Worm (Caenorhabditis elegans) whole organism, L1 larva: ENCODE measurements around the gene ribo-1.

ENCODE experiments used
- C04F5.9 ChIP-seq: sonication (generic microtip); optimal IDR thresholded peaks from 2 replicates; lab custom pipeline; 2016; ENCODE audit warnings: missing genetic modification characterization, missing compliant biosample characterization
- C34B4.2 ChIP-seq: sonication (generic microtip); optimal IDR thresholded peaks from 2 replicates; lab custom pipeline; 2017; ENCODE audit warnings: mild to moderate bottlenecking, missing genetic modification characterization, missing compliant biosample characterization
- F16B12.6 ChIP-seq: fragments of 150-350 bp; optimal IDR thresholded peaks from 2 replicates; lab custom pipeline; 2014; ENCODE audit warnings: missing biosample characterization, missing genetic modification characterization
- aha-1 ChIP-seq: fragments of 150-350 bp; optimal IDR thresholded peaks from 2 replicates; lab custom pipeline; 2014; ENCODE audit warnings: missing biosample characterization, missing genetic modification characterization
- alr-1 ChIP-seq: fragments of 200-800 bp; sonication (Bioruptor generic); optimal IDR thresholded peaks from 2 replicates; lab custom pipeline; 2018; ENCODE audit warnings: borderline replicate concordance, mild to moderate bottlenecking, missing genetic modification characterization, missing compliant biosample characterization
- aly-2 ChIP-seq: fragments of 150-350 bp; optimal IDR thresholded peaks from 2 replicates; lab custom pipeline; 2014; ENCODE audit warnings: missing biosample characterization, missing genetic modification characterization
- blmp-1 ChIP-seq: fragments of 150-350 bp; optimal IDR thresholded peaks from 2 replicates; lab custom pipeline; 2014; ENCODE audit warnings: missing biosample characterization, missing genetic modification characterization
- ceh-63 ChIP-seq: fragments of 200-800 bp; sonication (Bioruptor generic); optimal IDR thresholded peaks from 2 replicates; lab custom pipeline; 2018; ENCODE audit warnings: mild to moderate bottlenecking, missing genetic modification characterization, missing compliant biosample characterization
- ceh-8 ChIP-seq: fragments of 200-800 bp; sonication (Bioruptor generic); optimal IDR thresholded peaks from 2 replicates; lab custom pipeline; 2018; ENCODE audit warnings: mild to moderate bottlenecking, missing genetic modification characterization, moderate library complexity, missing compliant biosample characterization
- ces-1 ChIP-seq: fragments of 150-350 bp; optimal IDR thresholded peaks from 2 replicates; lab custom pipeline; 2014; ENCODE audit warnings: missing biosample characterization, missing genetic modification reagents, missing genetic modification characterization
- dsc-1 ChIP-seq: sonication (generic microtip); optimal IDR thresholded peaks from 2 replicates; lab custom pipeline; 2016; ENCODE audit warnings: mild to moderate bottlenecking, missing genetic modification characterization, missing compliant biosample characterization
- efl-1 ChIP-seq, 4 experiments: fragments of 150-350 bp; optimal IDR thresholded peaks in 3 of 4; peaks in 1 of 4; 1 replicate in 1 of 4; 2 replicates in 3 of 4; lab custom pipeline; 2014; ENCODE audit warnings: missing biosample characterization in 2 of 4, missing genetic modification characterization in 2 of 4, missing genetic modification reagents in 2 of 4
- egl-13 ChIP-seq: sonication (generic microtip); optimal IDR thresholded peaks from 2 replicates; lab custom pipeline; 2016; ENCODE audit warnings: missing genotype, missing genetic modification reagents, missing genetic modification characterization, missing compliant biosample characterization
- elt-2 ChIP-seq: sonication (generic microtip); optimal IDR thresholded peaks from 2 replicates; lab custom pipeline; 2016; ENCODE audit warnings: missing genetic modification characterization, mild to moderate bottlenecking, inconsistent platforms, missing compliant biosample characterization, missing genetic modification reagents
- elt-3 ChIP-seq, 6 experiments: fragments of 150-350 bp in 1 of 6; sonication (generic microtip); optimal IDR thresholded peaks; 2 replicates each; lab custom pipeline; 2017 to 2018; ENCODE audit warnings: missing biosample characterization in 6 of 6, missing genetic modification characterization in 6 of 6, inconsistent platforms in 1 of 6
- ets-5 ChIP-seq: fragments of 200-800 bp; sonication (Bioruptor generic); IDR thresholded peaks from 2 replicates; pipeline ENCODE4 v1.3.6; 2022; ENCODE audit warnings: missing genetic modification characterization, missing compliant biosample characterization
- fkh-10 ChIP-seq: sonication (generic microtip); optimal IDR thresholded peaks from 2 replicates; lab custom pipeline; 2017; ENCODE audit warnings: missing biosample characterization, missing genetic modification reagents, missing genetic modification characterization
- fkh-8 ChIP-seq: sonication (generic microtip); optimal IDR thresholded peaks from 2 replicates; lab custom pipeline; 2016; ENCODE audit warnings: mild to moderate bottlenecking, missing genetic modification characterization, missing compliant biosample characterization
- hlh-4 ChIP-seq: sonication (generic microtip); optimal IDR thresholded peaks from 2 replicates; lab custom pipeline; 2016; ENCODE audit warnings: mild to moderate bottlenecking, missing genetic modification characterization, missing compliant biosample characterization
- irx-1 ChIP-seq: sonication (generic microtip); optimal IDR thresholded peaks from 2 replicates; lab custom pipeline; 2016; ENCODE audit warnings: missing genetic modification characterization, missing compliant biosample characterization
- isw-1 ChIP-seq: fragments of 200-800 bp; sonication (Bioruptor generic); IDR thresholded peaks from 2 replicates; pipeline ENCODE4 v1.3.6; 2022; ENCODE audit warnings: missing genetic modification characterization, missing compliant biosample characterization
- jun-1 ChIP-seq: fragments of 150-350 bp; optimal IDR thresholded peaks from 2 replicates; lab custom pipeline; 2014; ENCODE audit warnings: missing biosample characterization, missing genetic modification reagents, missing genetic modification characterization
- lin-13 ChIP-seq: fragments of 150-350 bp; optimal IDR thresholded peaks from 2 replicates; lab custom pipeline; 2014; ENCODE audit warnings: missing biosample characterization, missing genetic modification reagents, missing genetic modification characterization
- lin-14 ChIP-seq: fragments of 200-800 bp; sonication (Bioruptor generic); optimal IDR thresholded peaks from 2 replicates; lab custom pipeline; 2018; ENCODE audit warnings: mild to moderate bottlenecking, missing genetic modification characterization, moderate library complexity, missing compliant biosample characterization
- lir-3 ChIP-seq: sonication (generic microtip); optimal IDR thresholded peaks from 2 replicates; lab custom pipeline; 2016; ENCODE audit warnings: mild to moderate bottlenecking, missing genetic modification characterization, moderate library complexity, missing compliant biosample characterization; ENCODE audit not compliant: poor library complexity
- mab-9 ChIP-seq: fragments of 200-800 bp; sonication (Bioruptor generic); IDR thresholded peaks from 2 replicates; pipeline ENCODE4 v1.3.6; 2022; ENCODE audit warnings: missing genetic modification reagents, missing genetic modification characterization, missing compliant biosample characterization
- mdl-1 ChIP-seq, 2 experiments: fragments of 150-350 bp; optimal IDR thresholded peaks; 2 replicates each; lab custom pipeline; 2014 to 2017; ENCODE audit warnings: missing biosample characterization in 2 of 2, missing genetic modification characterization in 2 of 2, inconsistent platforms in 1 of 2
- mef-2 ChIP-seq: fragments of 150-350 bp; optimal IDR thresholded peaks from 2 replicates; lab custom pipeline; 2014; ENCODE audit warnings: missing biosample characterization, missing genetic modification characterization
- nhr-11 ChIP-seq: fragments of 150-350 bp; optimal IDR thresholded peaks from 2 replicates; lab custom pipeline; 2014; ENCODE audit warnings: missing biosample characterization, missing genetic modification characterization
- nhr-12 ChIP-seq: sonication (generic microtip); optimal IDR thresholded peaks from 2 replicates; lab custom pipeline; 2017; ENCODE audit warnings: missing biosample characterization, missing genetic modification characterization
- nhr-19 ChIP-seq: fragments of 200-800 bp; sonication (Bioruptor generic); conservative IDR thresholded peaks from 2 replicates; pipeline ENCODE4 v1.3.6; 2022; ENCODE audit warnings: missing genetic modification characterization, missing compliant biosample characterization
- nhr-20 ChIP-seq: sonication (generic microtip); optimal IDR thresholded peaks from 2 replicates; lab custom pipeline; 2016; ENCODE audit warnings: mild to moderate bottlenecking, missing genetic modification characterization, missing compliant biosample characterization
- nhr-76 ChIP-seq: sonication (generic microtip); optimal IDR thresholded peaks from 2 replicates; lab custom pipeline; 2017; ENCODE audit warnings: missing biosample characterization, missing genetic modification characterization
- nhr-77 ChIP-seq: fragments of 150-350 bp; optimal IDR thresholded peaks from 2 replicates; lab custom pipeline; 2014; ENCODE audit warnings: missing biosample characterization, missing genetic modification characterization
- nhr-84 ChIP-seq: sonication (generic microtip); optimal IDR thresholded peaks from 2 replicates; lab custom pipeline; 2017; ENCODE audit warnings: missing biosample characterization, missing genetic modification characterization
- nhr-90 ChIP-seq: sonication (generic microtip); optimal IDR thresholded peaks from 2 replicates; lab custom pipeline; 2016; ENCODE audit warnings: mild to moderate bottlenecking, missing genetic modification characterization, missing compliant biosample characterization; ENCODE audit not compliant: poor library complexity
- pag-3 ChIP-seq: sonication (generic microtip); optimal IDR thresholded peaks from 2 replicates; lab custom pipeline; 2017; ENCODE audit warnings: missing genetic modification characterization, mild to moderate bottlenecking, missing compliant biosample characterization, antibody characterized with exemption, borderline replicate concordance; ENCODE audit not compliant: insufficient read depth
- pax-3 ChIP-seq: fragments of 200-800 bp; sonication (Bioruptor generic); optimal IDR thresholded peaks from 2 replicates; lab custom pipeline; 2018; ENCODE audit warnings: mild to moderate bottlenecking, missing genetic modification characterization, moderate library complexity, missing compliant biosample characterization
- pqm-1 ChIP-seq: sonication (generic microtip); optimal IDR thresholded peaks from 3 replicates; lab custom pipeline; 2017; ENCODE audit warnings: missing biosample characterization, missing genetic modification characterization
- rnt-1 ChIP-seq: sonication (generic microtip); optimal IDR thresholded peaks from 2 replicates; lab custom pipeline; 2016; ENCODE audit warnings: mild to moderate bottlenecking, missing genetic modification characterization, moderate library complexity, missing compliant biosample characterization
- skn-1 ChIP-seq: fragments of 150-350 bp; optimal IDR thresholded peaks from 2 replicates; lab custom pipeline; 2014; ENCODE audit warnings: missing biosample characterization, missing genetic modification characterization
- snpc-4 ChIP-seq: fragments of 150-350 bp; optimal IDR thresholded peaks from 2 replicates; lab custom pipeline; 2014; ENCODE audit warnings: missing biosample characterization, missing genetic modification characterization
- snu-23 ChIP-seq: sonication (generic microtip); optimal IDR thresholded peaks from 2 replicates; lab custom pipeline; 2016; ENCODE audit warnings: missing genetic modification characterization, missing compliant biosample characterization
- sptf-1 ChIP-seq: fragments of 150-350 bp; optimal IDR thresholded peaks from 2 replicates; lab custom pipeline; 2014; ENCODE audit warnings: missing biosample characterization, missing genetic modification characterization
- sup-37 ChIP-seq: fragments of 200-800 bp; sonication (Bioruptor generic); optimal IDR thresholded peaks from 2 replicates; lab custom pipeline; 2018; ENCODE audit warnings: mild to moderate bottlenecking, missing genetic modification characterization, missing compliant biosample characterization
- swsn-7 ChIP-seq: sonication (generic microtip); optimal IDR thresholded peaks from 2 replicates; lab custom pipeline; 2016; ENCODE audit warnings: missing genetic modification characterization, missing compliant biosample characterization
- tbx-2 ChIP-seq: sonication (generic microtip); optimal IDR thresholded peaks from 2 replicates; lab custom pipeline; 2016; ENCODE audit warnings: missing genetic modification characterization, missing compliant biosample characterization
- tlp-1 ChIP-seq: fragments of 150-350 bp; optimal IDR thresholded peaks from 2 replicates; lab custom pipeline; 2014; ENCODE audit warnings: missing biosample characterization, missing genetic modification characterization
- unc-130 ChIP-seq: fragments of 150-350 bp; optimal IDR thresholded peaks from 2 replicates; lab custom pipeline; 2017; ENCODE audit warnings: missing biosample characterization, missing genetic modification characterization, inconsistent platforms
- unc-86 ChIP-seq: sonication (generic microtip); optimal IDR thresholded peaks from 2 replicates; lab custom pipeline; 2016; ENCODE audit warnings: missing genetic modification characterization, missing compliant biosample characterization
- unc-98 ChIP-seq: fragments of 200-800 bp; sonication (Bioruptor generic); IDR thresholded peaks from 2 replicates; pipeline ENCODE4 v1.3.6; 2022; ENCODE audit warnings: missing genetic modification characterization, missing compliant biosample characterization
- xbp-1 ChIP-seq: sonication (generic microtip); optimal IDR thresholded peaks from 2 replicates; lab custom pipeline; 2016; ENCODE audit warnings: missing genetic modification characterization, missing compliant biosample characterization
- ztf-4 ChIP-seq: fragments of 150-350 bp; optimal IDR thresholded peaks from 2 replicates; lab custom pipeline; 2014; ENCODE audit warnings: missing biosample characterization, missing genetic modification characterization

ribo-1 gene

DNA sequence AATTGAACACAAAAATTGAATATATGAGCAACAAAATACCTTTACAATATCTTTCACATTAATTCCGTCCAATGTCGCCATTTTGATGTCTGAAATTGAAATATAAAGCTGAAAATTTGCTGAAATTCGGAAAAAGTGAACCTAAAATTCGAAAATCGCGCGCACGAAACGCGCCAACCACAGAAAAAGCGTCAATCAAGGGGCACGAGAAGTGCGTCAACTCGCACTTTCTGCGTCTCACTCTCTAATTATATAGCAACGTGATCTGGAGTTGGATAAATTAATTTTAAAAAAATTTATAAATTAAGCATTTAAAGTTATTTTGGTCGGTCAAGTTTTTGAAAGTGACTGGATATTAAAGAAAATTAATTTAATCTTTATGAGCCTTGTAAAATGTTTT, 8.8 kb downstream of the ribo-1 start, which contains the start of gene ruvb-2:
Gene ruvb-2 (minus strand): TSS at position 89 of the 400 bp plus-strand sequence.
- TF ChIP-seq egl-13 (tag; lab: Kevin White, UChicago) (peak; percentile 80), dsc-1 (tag; lab: Kevin White, UChicago) (peak; percentile 92), C04F5.9 (peak; percentile 55), snu-23 (GFP tag; lab: Kevin White, UChicago) (peak; percentile 93), sup-37 (GFP tag; lab: Kevin White, UChicago) (peak; percentile 1), fkh-8 (peak; percentile 88), unc-98 (GFP tag; lab: Robert Waterston, UW) (no peak), nhr-90 (peak; percentile 89), ceh-63 (GFP tag; lab: Kevin White, UChicago) (no peak), mdl-1 (tag; optimal IDR thresholded peaks at IDR 0.05; lab: Kevin White, UChicago) (peak in 1 of 2 experiments; percentile 90), F16B12.6 (peak; percentile 69), elt-3 (tag; optimal IDR thresholded peaks at IDR 0.05; lab: Kevin White, UChicago) (peak in 1 of 6 experiments; percentile 85), nhr-19 (GFP tag; lab: Robert Waterston, UW) (peak; percentile 89), nhr-84 (tag; lab: Kevin White, UChicago) (no peak), isw-1 (GFP tag; lab: Robert Waterston, UW) (peak; percentile 85), hlh-4 (tag; lab: Kevin White, UChicago) (no peak), blmp-1 (tag; lab: Kevin White, UChicago) (peak; percentile 90), irx-1 (tag; lab: Kevin White, UChicago) (peak; percentile 84), efl-1 (optimal IDR thresholded peaks at IDR 0.05; lab: Kevin White, UChicago) (peak; percentile 88 to 91), efl-1 (GFP tag; optimal IDR thresholded peaks at IDR 0.05 in 1 of 2; lab: Kevin White, UChicago) (peak; percentile 92 to 99), lin-13 (GFP tag; lab: Kevin White, UChicago) (peak; percentile 87), pag-3 (tag; lab: Kevin White, UChicago) (no peak), tlp-1 (no peak), ceh-8 (GFP tag; lab: Kevin White, UChicago) (peak; percentile 81), nhr-12 (tag; lab: Kevin White, UChicago) (no peak), fkh-10 (GFP tag; lab: Kevin White, UChicago) (peak; percentile 37), aha-1 (peak; percentile 4), tbx-2 (tag; lab: Kevin White, UChicago) (peak; percentile 88), unc-86 (tag; lab: Kevin White, UChicago) (peak; percentile 84), ces-1 (GFP tag; lab: Kevin White, UChicago) (no peak), C34B4.2 (tag; lab: Kevin White, UChicago) (no peak), ztf-4 (tag; lab: Kevin White, UChicago) (peak; percentile 71), nhr-11 (peak; percentile 68), mab-9 (GFP tag; lab: Robert Waterston, UW) (peak; percentile 65; the same call in 1 of the 2 replicates), ets-5 (GFP tag; lab: Robert Waterston, UW) (no peak), pax-3 (tag; lab: Kevin White, UChicago) (peak; percentile 65), nhr-77 (tag; lab: Kevin White, UChicago) (peak; percentile 71), jun-1 (tag; lab: Kevin White, UChicago) (peak; percentile 77), unc-130 (tag; lab: Kevin White, UChicago) (peak; percentile 92), skn-1 (tag; lab: Kevin White, UChicago) (peak; percentile 93), elt-2 (tag; lab: Kevin White, UChicago) (peak; percentile 44), rnt-1 (peak; percentile 92), snpc-4 (tag; lab: Kevin White, UChicago) (peak; percentile 92), pqm-1 (tag; lab: Kevin White, UChicago) (no peak), nhr-20 (peak; percentile 88), alr-1 (no peak), swsn-7 (tag; lab: Kevin White, UChicago) (peak; percentile 90), sptf-1 (tag; lab: Kevin White, UChicago) (no peak), xbp-1 (tag; lab: Kevin White, UChicago) (peak; percentile 89), aly-2 (tag; lab: Kevin White, UChicago) (peak; percentile 59), lin-14 (GFP tag; lab: Kevin White, UChicago) (peak; percentile 93), lir-3 (tag; lab: Kevin White, UChicago) (peak; percentile 61), mef-2 (tag; lab: Kevin White, UChicago) (peak; percentile 37), nhr-76 (tag; lab: Kevin White, UChicago) (no peak)
